Comparison of ENCODE assay signal across 4 fruit fly cellular contexts in the genomic region with DNA sequence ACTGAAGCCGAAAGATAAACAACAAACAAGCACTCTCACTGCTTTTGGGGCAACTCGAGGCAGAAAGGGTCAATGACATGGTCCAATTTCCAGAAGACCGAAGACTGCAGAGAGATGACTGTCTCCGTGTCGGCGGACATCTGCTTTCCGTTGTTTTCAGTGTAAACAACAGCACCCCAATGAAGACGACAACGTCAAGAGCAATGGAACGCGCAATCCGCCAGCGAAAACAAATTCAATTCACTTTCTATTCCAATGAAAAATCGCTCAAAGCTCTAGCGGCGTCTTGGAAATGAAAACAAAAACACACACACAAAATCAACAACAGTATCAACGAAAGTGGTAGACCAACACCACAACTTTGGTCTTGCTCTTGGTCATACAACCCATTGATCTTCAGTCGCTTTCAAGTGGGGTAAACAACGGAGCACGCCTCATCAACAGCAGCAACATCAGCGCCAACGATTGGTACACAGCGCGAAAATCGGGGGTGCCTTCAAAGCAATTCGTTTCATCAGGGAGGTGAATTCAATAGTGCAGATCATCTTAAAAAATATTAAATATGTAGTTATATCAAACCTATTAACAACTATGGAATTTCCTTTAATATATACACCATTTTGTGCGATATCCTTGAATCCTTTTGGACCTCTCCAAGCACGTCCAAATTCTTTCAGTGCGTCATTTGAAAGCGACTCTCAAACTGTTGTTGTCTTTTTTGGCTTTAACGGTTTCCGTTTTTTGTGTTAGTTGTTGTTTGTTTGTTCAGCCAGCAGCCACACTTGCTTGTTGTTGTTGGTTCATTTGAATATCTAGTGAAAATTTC.
A peak's percentile ranks its signal among the peaks of the same experiment; 100 is the strongest.
TF ChIP-seq lines count a peak whose summit lies in the region.

No protein-coding gene starts in this region.

- TF ChIP-seq CTCF in whole organism, embryonic (GFP tag; optimal IDR thresholded peaks at IDR 0.05; lab: Kevin White, UChicago), result peak; percentile 15

TF ChIP-seq in whole organism, embryonic, 481 proteins besides CTCF, POLR2A, EP300 and RAD21 (continues in another document):
- peak; percentile 29 for TF ChIP-seq CG1602 (GFP tag; optimal IDR thresholded peaks at IDR 0.05; lab: Kevin White, UChicago)
- no peak for TF ChIP-seq CG9876 (GFP tag; optimal IDR thresholded peaks at IDR 0.05; lab: Kevin White, UChicago)
- peak; percentile 16 for TF ChIP-seq fd64A (GFP tag; optimal IDR thresholded peaks at IDR 0.05; lab: Kevin White, UChicago)
- peak; percentile 48; the same call in 1 of the 3 replicates for TF ChIP-seq CG3726 (GFP tag; IDR thresholded peaks at IDR 0.05; lab: Robert Waterston, UW)
- peak; percentile 67 for TF ChIP-seq CG10209 (GFP tag; optimal IDR thresholded peaks at IDR 0.05; lab: Kevin White, UChicago)
- TF ChIP-seq CG16863 (GFP tag; optimal IDR thresholded peaks at IDR 0.05; lab: Kevin White, UChicago), result no peak
- peak; percentile 58; the same call in 1 of the 2 replicates for TF ChIP-seq chm (GFP tag; IDR thresholded peaks at IDR 0.05; lab: Robert Waterston, UW)
- TF ChIP-seq Ravus (GFP tag; IDR thresholded peaks at IDR 0.05; lab: Robert Waterston, UW), result no peak
- TF ChIP-seq lab (GFP tag; optimal IDR thresholded peaks at IDR 0.05; lab: Kevin White, UChicago), result peak; percentile 47
- TF ChIP-seq klu (GFP tag; IDR thresholded peaks at IDR 0.05; lab: Robert Waterston, UW), result no peak
- peak; percentile 12 for TF ChIP-seq pb (GFP tag; optimal IDR thresholded peaks at IDR 0.05; lab: Kevin White, UChicago)
- TF ChIP-seq br (optimal IDR thresholded peaks at IDR 0.05; lab: Kevin White, UChicago), result no peak
- TF ChIP-seq CG9215 (GFP tag; IDR thresholded peaks at IDR 0.05; lab: Robert Waterston, UW), result peak; percentile 28; the same call in 1 of the 2 replicates
- peak; percentile 30 for TF ChIP-seq nau (GFP tag; optimal IDR thresholded peaks at IDR 0.05; lab: Kevin White, UChicago)
- TF ChIP-seq ara (GFP tag; IDR thresholded peaks at IDR 0.05; lab: Robert Waterston, UW), result peak; percentile 27; the same call in 1 of the 2 replicates
- peak; percentile 8 for TF ChIP-seq wek (GFP tag; optimal IDR thresholded peaks at IDR 0.05; lab: Kevin White, UChicago)
- TF ChIP-seq CG12155 (GFP tag; optimal IDR thresholded peaks at IDR 0.05; lab: Kevin White, UChicago), result peak; percentile 20
- peak; percentile 9 for TF ChIP-seq CG30431 (GFP tag; optimal IDR thresholded peaks at IDR 0.05; lab: Kevin White, UChicago)
- TF ChIP-seq CG9437 (GFP tag; optimal IDR thresholded peaks at IDR 0.05; lab: Kevin White, UChicago), result peak; percentile 66

TF ChIP-seq in whole organism, prepupa, 60 proteins besides CTCF, POLR2A, EP300 and RAD21 (continues in another document):
- TF ChIP-seq CG6276 (GFP tag; optimal IDR thresholded peaks at IDR 0.05; lab: Kevin White, UChicago) (peak; percentile 69), Sox102F (GFP tag; optimal IDR thresholded peaks at IDR 0.05; lab: Kevin White, UChicago) (peak; percentile 5), Hr4 (GFP tag; optimal IDR thresholded peaks at IDR 0.05; lab: Kevin White, UChicago) (peak; percentile 81), dac (GFP tag; optimal IDR thresholded peaks at IDR 0.05; lab: Kevin White, UChicago) (peak; percentile 76), Hr38 (GFP tag; optimal IDR thresholded peaks at IDR 0.05; lab: Kevin White, UChicago) (no peak), lz (GFP tag; optimal IDR thresholded peaks at IDR 0.05; lab: Kevin White, UChicago) (no peak), svp (GFP tag; lab: Kevin White, UChicago) (peak; percentile 63), CG9139 (GFP tag; optimal IDR thresholded peaks at IDR 0.05; lab: Kevin White, UChicago) (no peak), fd59A (GFP tag; optimal IDR thresholded peaks at IDR 0.05; lab: Kevin White, UChicago) (no peak), CG6808 (GFP tag; optimal IDR thresholded peaks at IDR 0.05; lab: Kevin White, UChicago) (no peak), Gug (GFP tag; IDR thresholded peaks at IDR 0.05; lab: Robert Waterston, UW) (peak; percentile 34; the same call in 1 of the 2 replicates), salr (GFP tag; optimal IDR thresholded peaks at IDR 0.05; lab: Kevin White, UChicago) (peak in 1 of 2 experiments; percentile 41), CG11902 (GFP tag; optimal IDR thresholded peaks at IDR 0.05; lab: Kevin White, UChicago) (no peak), CG15336 (GFP tag; IDR thresholded peaks at IDR 0.05; lab: Robert Waterston, UW) (peak; percentile 68), esn (GFP tag; optimal IDR thresholded peaks at IDR 0.05; lab: Kevin White, UChicago) (no peak), CG32006 (GFP tag; optimal IDR thresholded peaks at IDR 0.05; lab: Kevin White, UChicago) (peak; percentile 91), Met (GFP tag; optimal IDR thresholded peaks at IDR 0.05; lab: Kevin White, UChicago) (peak; percentile 28), pdm3 (GFP tag; optimal IDR thresholded peaks at IDR 0.05; lab: Kevin White, UChicago) (peak; percentile 2), Blimp-1 (GFP tag; optimal IDR thresholded peaks at IDR 0.05; lab: Kevin White, UChicago) (peak; percentile 39), fkh (GFP tag; optimal IDR thresholded peaks at IDR 0.05; lab: Kevin White, UChicago) (peak; percentile 65), Eip93F (GFP tag; optimal IDR thresholded peaks at IDR 0.05; lab: Kevin White, UChicago) (no peak)

TF ChIP-seq in whole organism, pupa, 21 proteins besides CTCF, POLR2A, EP300 and RAD21:
- peak; percentile 38; the same call in 1 of the 2 replicates for TF ChIP-seq CG12605 (GFP tag; IDR thresholded peaks at IDR 0.05; lab: Robert Waterston, UW)
- peak; percentile 7 for TF ChIP-seq CG14655 (GFP tag; optimal IDR thresholded peaks at IDR 0.05; lab: Kevin White, UChicago)
- TF ChIP-seq EcR (GFP tag; optimal IDR thresholded peaks at IDR 0.05; lab: Kevin White, UChicago), result no peak
- no peak for TF ChIP-seq CG17806 (tag; optimal IDR thresholded peaks at IDR 0.05; lab: Kevin White, UChicago)
- peak; percentile 42; the same call in 1 of the 2 replicates for TF ChIP-seq Ets98B (GFP tag; IDR thresholded peaks at IDR 0.05; lab: Robert Waterston, UW)
- TF ChIP-seq rn (GFP tag; IDR thresholded peaks at IDR 0.05; lab: Robert Waterston, UW), result peak; percentile 46; the same call in 1 of the 2 replicates
- peak; percentile 52; the same call in 2 of the 3 replicates for TF ChIP-seq fd96Ca (GFP tag; IDR thresholded peaks at IDR 0.05; lab: Robert Waterston, UW)
- peak; percentile 44; the same call in 2 of the 3 replicates for TF ChIP-seq CG4496 (GFP tag; IDR thresholded peaks at IDR 0.05; lab: Robert Waterston, UW)
- peak; percentile 13 for TF ChIP-seq CG8301 (tag; optimal IDR thresholded peaks at IDR 0.05; lab: Kevin White, UChicago)
- TF ChIP-seq CG32121 (GFP tag; IDR thresholded peaks at IDR 0.05; lab: Robert Waterston, UW), result peak; percentile 65
- TF ChIP-seq CG10348 (GFP tag; IDR thresholded peaks at IDR 0.05; lab: Robert Waterston, UW), result no peak
- TF ChIP-seq Snoo (tag; optimal IDR thresholded peaks at IDR 0.05; lab: Kevin White, UChicago), result no peak
- no peak for TF ChIP-seq CG15710 (tag; optimal IDR thresholded peaks at IDR 0.05; lab: Kevin White, UChicago)
- TF ChIP-seq CG8159 (tag; optimal IDR thresholded peaks at IDR 0.05; lab: Kevin White, UChicago), result no peak
- no peak for TF ChIP-seq CG13204 (GFP tag; optimal IDR thresholded peaks at IDR 0.05; lab: Kevin White, UChicago)

TF ChIP-seq in whole organism, wandering third instar larva, 38 proteins besides CTCF, POLR2A, EP300 and RAD21:
- TF ChIP-seq sv (GFP tag; optimal IDR thresholded peaks at IDR 0.05; lab: Kevin White, UChicago) (peak; percentile 40), Abd-B (GFP tag; optimal IDR thresholded peaks at IDR 0.05; lab: Kevin White, UChicago) (no peak)
TF ChIP-seq in whole organism, wandering third instar larva: peak in this region for 1.
